Fruit fly (Drosophila melanogaster) whole organism, adult: ENCODE data around the gene Mkp3.

Experiments
- CG12768 ChIP-seq: fragments of 200-800 bp; sonication (Bioruptor generic); optimal IDR thresholded peaks from 2 replicates; lab custom pipeline; 2017; ENCODE audit warnings: missing biosample characterization, missing genetic modification characterization, mild to moderate bottlenecking, moderate library complexity, missing genetic modification reagents
- CG14711 ChIP-seq: fragments of 200-800 bp; sonication (Bioruptor generic); optimal IDR thresholded peaks from 2 replicates; lab custom pipeline; 2018; ENCODE audit warnings: missing biosample characterization, mild to moderate bottlenecking, missing genetic modification characterization, moderate library complexity
- CG5204 ChIP-seq: fragments of 200-800 bp; sonication (Bioruptor generic); optimal IDR thresholded peaks from 2 replicates; lab custom pipeline; 2016; ENCODE audit warnings: missing biosample characterization, missing genetic modification characterization
- Crg-1 ChIP-seq: fragments of 200-800 bp; sonication (Bioruptor generic); optimal IDR thresholded peaks from 2 replicates; lab custom pipeline; 2016; ENCODE audit warnings: missing biosample characterization, missing genetic modification characterization
- Hr96 ChIP-seq: fragments of 200-800 bp; sonication (Bioruptor generic); optimal IDR thresholded peaks from 2 replicates; lab custom pipeline; 2016; ENCODE audit warnings: missing biosample characterization, missing genetic modification characterization
- cic ChIP-seq: fragments of 200-800 bp; sonication (Bioruptor generic); optimal IDR thresholded peaks from 2 replicates; lab custom pipeline; 2017; ENCODE audit warnings: missing biosample characterization, mild to moderate bottlenecking, missing genetic modification characterization, moderate library complexity
- kay ChIP-seq: fragments of 200-800 bp; sonication (Bioruptor generic); peaks from one replicate; lab custom pipeline; 2016; ENCODE audit warnings: missing biosample characterization, missing genetic modification characterization, borderline replicate concordance
- toe ChIP-seq: fragments of 200-800 bp; sonication (Bioruptor generic); optimal IDR thresholded peaks from 2 replicates; lab custom pipeline; 2016; ENCODE audit warnings: missing biosample characterization, missing genetic modification characterization

DNA sequence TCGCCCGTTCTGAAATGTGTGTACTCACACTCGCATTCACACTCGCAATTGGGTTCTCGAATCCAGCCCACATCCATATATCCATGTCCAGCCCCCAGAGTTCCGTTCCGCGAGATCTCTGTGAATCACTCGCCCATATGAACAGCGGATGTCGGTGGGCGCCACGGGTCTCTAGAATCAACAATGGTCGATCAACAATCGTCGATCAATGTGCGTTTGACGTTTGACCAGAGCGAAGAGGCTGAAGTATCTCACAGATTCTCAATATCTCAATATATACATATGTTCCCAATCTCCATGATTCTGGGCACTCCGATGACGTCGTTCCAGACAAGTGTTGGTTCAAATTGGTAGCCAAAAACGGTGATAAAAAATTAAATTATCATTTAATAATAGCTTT lies 2.9 kb upstream of the Mkp3 start:
- TF ChIP-seq kay (GFP tag; lab: Kevin White, UChicago) (no peak), Hr96 (GFP tag; lab: Kevin White, UChicago) (no peak), cic (GFP tag; lab: Kevin White, UChicago) (no peak), CG12768 (no peak), CG5204 (GFP tag; lab: Kevin White, UChicago) (no peak), CG14711 (tag; lab: Kevin White, UChicago) (no peak), toe (GFP tag; lab: Kevin White, UChicago) (no peak), Crg-1 (no peak)
